Worm (Caenorhabditis elegans): ENCODE measurements around the gene nos-3.

nos-3 gene

DNA sequence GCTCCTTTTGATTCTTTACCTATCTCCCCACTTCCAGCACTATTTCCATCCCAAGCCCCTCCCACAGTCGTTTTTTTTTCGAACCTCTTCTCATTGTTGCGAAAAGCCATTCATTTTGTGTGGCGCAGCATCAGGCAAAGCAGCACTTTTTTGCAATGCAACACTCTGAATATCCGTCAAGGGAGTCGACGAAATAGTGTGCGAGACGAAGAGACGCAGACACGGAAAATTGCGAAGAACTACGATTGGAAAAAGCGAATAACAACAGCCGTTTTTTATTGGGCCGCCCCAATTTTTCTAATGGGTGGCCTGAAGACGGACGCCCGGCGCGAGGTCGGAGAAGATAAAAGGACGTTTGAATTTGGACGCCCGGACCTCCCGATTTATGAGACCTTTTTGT lies 16.2 kb upstream of the nos-3 start:
- TF ChIP-seq ztf-11 (tag; optimal IDR thresholded peaks at IDR 0.05), result no peak
- TF ChIP-seq hmg-11 (tag; optimal IDR thresholded peaks at IDR 0.05), result peak; percentile 19
- peak; percentile 40 for TF ChIP-seq egl-5 (tag; optimal IDR thresholded peaks at IDR 0.05)
- peak; percentile 20 for TF ChIP-seq nfya-1 (tag; optimal IDR thresholded peaks at IDR 0.05; ENCODE audit: insufficient read depth)
- no peak for TF ChIP-seq eor-1 (tag; optimal IDR thresholded peaks at IDR 0.05)

DNA sequence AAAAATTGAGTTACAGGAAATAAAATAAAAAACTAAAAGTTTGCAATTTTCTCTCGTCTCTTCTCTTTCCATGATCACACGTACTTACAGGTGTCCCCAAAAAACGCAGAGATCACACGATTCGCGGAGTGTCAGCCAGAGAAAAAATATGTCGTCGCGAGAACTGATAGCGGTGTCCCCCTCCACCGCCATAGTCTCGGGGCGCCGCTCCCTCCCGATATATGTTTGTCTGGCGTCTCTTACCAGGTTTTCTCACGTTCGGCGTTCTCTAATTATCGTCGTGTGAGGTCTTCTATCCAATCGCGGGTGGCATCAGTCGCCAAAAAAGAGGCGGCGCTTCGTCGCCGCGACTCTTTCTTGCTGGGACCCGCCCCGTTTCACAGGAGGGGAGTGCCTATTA lies 14.3 kb upstream of the nos-3 start, which contains the start of gene mab-3:
TSS of gene mab-3 (plus strand) at position 328 of the 400 bp plus-strand sequence.
- peak; percentile 43 for TF ChIP-seq elt-2 (tag; optimal IDR thresholded peaks at IDR 0.05)

DNA sequence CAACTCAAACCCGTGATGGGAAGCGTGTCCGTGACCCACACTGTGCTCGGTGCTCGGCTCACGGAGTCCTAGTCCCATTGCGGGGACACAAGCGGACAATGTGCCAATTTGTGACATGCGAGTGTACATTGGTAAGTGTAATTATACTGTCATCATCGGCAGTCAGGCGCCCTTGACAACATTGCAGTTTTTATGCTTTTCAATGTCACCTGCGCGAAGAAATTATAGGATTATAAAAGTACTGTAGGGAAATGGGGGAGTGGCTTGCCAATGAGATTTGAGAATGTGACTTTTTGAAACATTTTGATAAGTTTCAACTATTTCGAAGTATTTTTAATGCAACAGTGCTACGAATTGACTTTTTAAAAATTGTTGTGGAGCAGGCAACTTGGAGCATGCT lies 10.3 kb upstream of the nos-3 start:
- peak; percentile 51 for TF ChIP-seq nfya-1 (tag; optimal IDR thresholded peaks at IDR 0.05; ENCODE audit: insufficient read depth)
- no peak for TF ChIP-seq lin-15B (tag; optimal IDR thresholded peaks at IDR 0.05)

DNA sequence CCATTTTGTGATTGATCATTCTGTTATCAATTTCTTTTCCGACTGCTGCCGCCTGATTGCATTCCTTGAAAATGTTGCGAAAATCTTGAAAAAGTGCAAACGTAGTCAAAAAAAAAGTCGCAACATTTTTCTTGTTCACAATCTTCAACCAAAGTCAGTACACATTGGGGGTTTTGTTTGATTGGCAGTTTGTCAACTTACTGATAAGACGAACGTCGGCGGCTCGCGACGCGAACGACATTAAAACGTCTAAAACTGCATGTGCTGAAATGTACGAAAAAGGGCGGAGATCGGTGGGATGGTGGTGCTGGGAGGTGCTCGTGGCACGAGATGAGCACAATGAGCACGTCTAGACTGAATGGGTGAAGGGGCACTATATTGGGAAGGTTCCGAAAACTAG lies 7.3 kb upstream of the nos-3 start:
- TF ChIP-seq elt-3 (tag; optimal IDR thresholded peaks at IDR 0.05) (no peak), ZK546.5 (tag; optimal IDR thresholded peaks at IDR 0.05) (no peak), nhr-67 (tag; optimal IDR thresholded peaks at IDR 0.05) (no peak), mdl-1 (tag; optimal IDR thresholded peaks at IDR 0.05) (no peak), pha-4 (tag; optimal IDR thresholded peaks at IDR 0.05) (peak; percentile 29), lsy-12 (tag; optimal IDR thresholded peaks at IDR 0.05) (no peak), aly-2 (tag; optimal IDR thresholded peaks at IDR 0.05) (no peak), eor-1 (tag; optimal IDR thresholded peaks at IDR 0.05) (no peak), nhr-11 (tag; optimal IDR thresholded peaks at IDR 0.05) (no peak), ztf-4 (tag; optimal IDR thresholded peaks at IDR 0.05) (no peak), elt-1 (tag; optimal IDR thresholded peaks at IDR 0.05) (no peak), snpc-4 (tag; optimal IDR thresholded peaks at IDR 0.05) (peak; percentile 16), ama-1 (optimal IDR thresholded peaks at IDR 0.05) (peak; percentile 25), fkh-10 (GFP tag; optimal IDR thresholded peaks at IDR 0.05) (no peak), jun-1 (tag; optimal IDR thresholded peaks at IDR 0.05) (no peak), zag-1 (tag; optimal IDR thresholded peaks at IDR 0.05) (no peak), ceh-9 (tag; optimal IDR thresholded peaks at IDR 0.05) (no peak), tbx-2 (tag; optimal IDR thresholded peaks at IDR 0.05) (no peak), ceh-82 (tag; optimal IDR thresholded peaks at IDR 0.05) (no peak), nhr-25 (tag; optimal IDR thresholded peaks at IDR 0.05) (no peak), nhr-12 (tag; optimal IDR thresholded peaks at IDR 0.05) (no peak), fos-1 (tag; optimal IDR thresholded peaks at IDR 0.05) (no peak), pqm-1 (tag; optimal IDR thresholded peaks at IDR 0.05) (peak; percentile 81), nhr-28 (tag; optimal IDR thresholded peaks at IDR 0.05) (no peak), nhr-237 (tag; optimal IDR thresholded peaks at IDR 0.05) (no peak), ceh-28 (tag; optimal IDR thresholded peaks at IDR 0.05) (peak; percentile 15), elt-2 (tag; optimal IDR thresholded peaks at IDR 0.05) (peak; percentile 96), nhr-23 (tag; optimal IDR thresholded peaks at IDR 0.05) (no peak), nfya-1 (tag; optimal IDR thresholded peaks at IDR 0.05; ENCODE audit: insufficient read depth) (peak; percentile 28)

DNA sequence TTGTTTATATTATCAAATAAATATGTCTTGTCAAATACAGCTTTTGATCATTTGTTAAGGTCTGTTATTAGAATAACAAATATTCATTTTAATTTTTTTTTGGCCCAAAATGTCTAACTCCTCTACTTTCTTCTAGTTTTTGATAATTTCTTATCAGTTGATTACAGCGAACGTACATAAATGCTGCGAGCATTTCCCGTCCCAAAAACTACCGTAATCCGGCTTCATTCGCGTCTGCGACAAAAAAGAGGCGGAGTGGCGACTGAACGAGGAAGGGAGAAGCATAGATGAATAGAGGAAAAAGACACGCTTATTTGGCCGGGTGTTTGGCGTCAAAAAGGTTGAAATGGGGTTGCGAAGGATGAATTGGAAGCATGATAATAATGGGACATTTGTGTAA lies 5.6 kb upstream of the nos-3 start:
- TF ChIP-seq elt-3 (tag; optimal IDR thresholded peaks at IDR 0.05) (no peak), mdl-1 (tag; optimal IDR thresholded peaks at IDR 0.05) (no peak), pqm-1 (tag; optimal IDR thresholded peaks at IDR 0.05) (peak; percentile 83), pha-4 (tag; optimal IDR thresholded peaks at IDR 0.05) (peak; percentile 50), nfya-1 (tag; optimal IDR thresholded peaks at IDR 0.05; ENCODE audit: insufficient read depth) (peak; percentile 34), nhr-28 (tag; optimal IDR thresholded peaks at IDR 0.05) (no peak), elt-2 (tag; optimal IDR thresholded peaks at IDR 0.05) (peak; percentile 94)

DNA sequence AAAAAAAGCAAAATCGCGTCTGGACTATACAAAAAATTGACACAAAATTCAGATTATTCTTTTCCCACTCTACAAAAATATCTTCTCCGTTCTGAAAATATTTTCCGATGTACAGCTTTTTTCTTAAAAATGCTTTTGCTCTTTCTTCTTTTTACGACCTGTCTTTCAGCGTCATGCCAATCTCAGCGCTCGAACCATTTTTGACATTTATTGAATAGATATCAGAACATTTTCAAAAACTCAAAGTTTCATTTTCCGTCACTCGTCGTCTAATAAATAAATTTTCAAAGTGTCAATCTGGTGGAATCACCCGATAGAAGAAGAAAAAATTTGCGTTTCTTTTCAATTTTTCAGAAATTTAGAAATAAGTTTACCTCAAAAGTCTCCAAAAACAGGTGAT lies 4.7 kb upstream of the nos-3 start:
- peak; percentile 49 for TF ChIP-seq elt-2 (tag; optimal IDR thresholded peaks at IDR 0.05)
- no peak for TF ChIP-seq eor-1 (tag; optimal IDR thresholded peaks at IDR 0.05)
